Worm (Caenorhabditis elegans) whole organism, L3 larva: ENCODE data around the gene mrps-9.
A peak's percentile ranks its signal among the peaks of the same experiment; 100 is the strongest.

Source experiments
- R02D3.7 ChIP-seq: fragments of 150-350 bp; optimal IDR thresholded peaks from 2 replicates; lab custom pipeline; 2014; ENCODE audit warnings: missing biosample characterization, missing genetic modification characterization
- ZK546.5 ChIP-seq: sonication (generic microtip); optimal IDR thresholded peaks from 2 replicates; lab custom pipeline; 2017; ENCODE audit warnings: missing biosample characterization, missing genetic modification characterization
- aly-2 ChIP-seq: fragments of 150-350 bp; optimal IDR thresholded peaks from 2 replicates; lab custom pipeline; 2014; ENCODE audit warnings: missing biosample characterization, missing genetic modification characterization
- ama-1 ChIP-seq: fragments of 150-350 bp; optimal IDR thresholded peaks from 2 replicates; lab custom pipeline; 2018
- ceh-16 ChIP-seq: sonication (generic microtip); optimal IDR thresholded peaks from 2 replicates; lab custom pipeline; 2017; ENCODE audit warnings: missing biosample characterization, missing genetic modification characterization
- ceh-28 ChIP-seq: fragments of 150-350 bp; optimal IDR thresholded peaks from 2 replicates; lab custom pipeline; 2014; ENCODE audit warnings: missing biosample characterization, missing genetic modification reagents, missing genetic modification characterization
- ceh-82 ChIP-seq: fragments of 150-350 bp; optimal IDR thresholded peaks from 2 replicates; lab custom pipeline; 2014; ENCODE audit warnings: missing biosample characterization, missing genetic modification characterization
- ceh-9 ChIP-seq: sonication (generic microtip); optimal IDR thresholded peaks from 2 replicates; lab custom pipeline; 2018; ENCODE audit warnings: missing biosample characterization, missing genetic modification characterization
- daf-12 ChIP-seq: fragments of 150-350 bp; optimal IDR thresholded peaks from 2 replicates; lab custom pipeline; 2014; ENCODE audit warnings: missing biosample characterization, missing genetic modification reagents, missing genetic modification characterization
- egl-27 ChIP-seq: sonication (generic microtip); optimal IDR thresholded peaks from 4 replicates; lab custom pipeline; 2017; ENCODE audit warnings: missing biosample characterization, missing genetic modification reagents, missing genetic modification characterization
- egl-5 ChIP-seq: fragments of 150-350 bp; optimal IDR thresholded peaks from 2 replicates; lab custom pipeline; 2017; ENCODE audit warnings: missing biosample characterization, missing genetic modification reagents, missing genetic modification characterization, inconsistent platforms
- elt-3 ChIP-seq, 3 experiments: fragments of 150-350 bp in 1 of 3; sonication (generic microtip) in 2 of 3; optimal IDR thresholded peaks; 2 replicates in 2 of 3; 4 replicates in 1 of 3; lab custom pipeline; 2014 to 2017; ENCODE audit warnings: missing biosample characterization in 3 of 3, missing genetic modification characterization in 3 of 3
- fos-1 ChIP-seq: fragments of 150-350 bp; optimal IDR thresholded peaks from 2 replicates; lab custom pipeline; 2014; ENCODE audit warnings: missing biosample characterization, missing genetic modification characterization
- hmg-11 ChIP-seq: sonication (generic microtip); optimal IDR thresholded peaks from 2 replicates; lab custom pipeline; 2016; ENCODE audit warnings: missing genetic modification characterization, missing compliant biosample characterization
- jun-1 ChIP-seq: fragments of 150-350 bp; optimal IDR thresholded peaks from 2 replicates; lab custom pipeline; 2014; ENCODE audit warnings: missing biosample characterization, missing genetic modification reagents, missing genetic modification characterization
- lin-15B ChIP-seq: fragments of 150-350 bp; optimal IDR thresholded peaks from 2 replicates; lab custom pipeline; 2014; ENCODE audit warnings: missing biosample characterization, missing genetic modification characterization
- lin-39 ChIP-seq: fragments of 150-350 bp; optimal IDR thresholded peaks from 2 replicates; lab custom pipeline; 2018; ENCODE audit warnings: missing biosample characterization, missing genetic modification reagents, missing genetic modification characterization
- nfya-1 ChIP-seq: sonication (generic microtip); optimal IDR thresholded peaks from 2 replicates; lab custom pipeline; 2017; ENCODE audit warnings: missing genetic modification characterization, mild to moderate bottlenecking, missing compliant biosample characterization, antibody characterized with exemption, moderate library complexity; ENCODE audit not compliant: insufficient read depth
- nhr-11 ChIP-seq: fragments of 150-350 bp; optimal IDR thresholded peaks from 2 replicates; lab custom pipeline; 2014; ENCODE audit warnings: missing biosample characterization, missing genetic modification characterization
- nhr-12 ChIP-seq: fragments of 150-350 bp; optimal IDR thresholded peaks from 2 replicates; lab custom pipeline; 2014; ENCODE audit warnings: missing biosample characterization, missing genetic modification characterization
- nhr-23 ChIP-seq: fragments of 150-350 bp; optimal IDR thresholded peaks from 2 replicates; lab custom pipeline; 2014; ENCODE audit warnings: missing biosample characterization, missing genetic modification reagents, missing genetic modification characterization
- nhr-237 ChIP-seq: fragments of 150-350 bp; optimal IDR thresholded peaks from 2 replicates; lab custom pipeline; 2014; ENCODE audit warnings: missing biosample characterization, missing genetic modification characterization
- nhr-25 ChIP-seq: sonication (generic microtip); optimal IDR thresholded peaks from 2 replicates; lab custom pipeline; 2017; ENCODE audit warnings: missing biosample characterization, missing genetic modification characterization
- nhr-67 ChIP-seq: fragments of 150-350 bp; optimal IDR thresholded peaks from 2 replicates; lab custom pipeline; 2014; ENCODE audit warnings: missing biosample characterization, missing genetic modification characterization
- nhr-77 ChIP-seq: fragments of 150-350 bp; optimal IDR thresholded peaks from 2 replicates; lab custom pipeline; 2014; ENCODE audit warnings: missing biosample characterization, missing genetic modification characterization
- pha-4 ChIP-seq: fragments of 150-350 bp; optimal IDR thresholded peaks from 2 replicates; lab custom pipeline; 2014; ENCODE audit warnings: missing biosample characterization, missing genetic modification reagents, missing genetic modification characterization
- pqm-1 ChIP-seq: fragments of 150-350 bp; optimal IDR thresholded peaks from 2 replicates; lab custom pipeline; 2017; ENCODE audit warnings: missing biosample characterization, missing genetic modification characterization, inconsistent platforms
- skn-1 ChIP-seq: fragments of 150-350 bp; optimal IDR thresholded peaks from 2 replicates; lab custom pipeline; 2014; ENCODE audit warnings: missing biosample characterization, missing genetic modification characterization
- tbx-2 ChIP-seq: sonication (generic microtip); optimal IDR thresholded peaks from 2 replicates; lab custom pipeline; 2016; ENCODE audit warnings: mild to moderate bottlenecking, missing genetic modification characterization, missing compliant biosample characterization
- unc-39 ChIP-seq: sonication (generic microtip); optimal IDR thresholded peaks from 4 replicates; lab custom pipeline; 2017; ENCODE audit warnings: missing biosample characterization, missing genetic modification characterization
- unc-62 ChIP-seq: fragments of 150-350 bp; sonication (generic microtip); optimal IDR thresholded peaks from 4 replicates; lab custom pipeline; 2014; ENCODE audit warnings: missing biosample characterization, missing genetic modification reagents, missing genetic modification characterization
- zag-1 ChIP-seq: fragments of 150-350 bp; optimal IDR thresholded peaks from 2 replicates; lab custom pipeline; 2014; ENCODE audit warnings: missing biosample characterization, missing genetic modification characterization

mrps-9 gene

ce11 chrIII:8265753-8266152 lies at the start of gene mrps-9:
Gene mrps-9 (plus strand): TSS chrIII:8266062.
- peak; percentile 51 for TF ChIP-seq lin-15B (tag; lab: Kevin White, UChicago)
- TF ChIP-seq nfya-1 (tag; lab: Kevin White, UChicago): peak; percentile 3
- TF ChIP-seq jun-1: no peak

DNA sequence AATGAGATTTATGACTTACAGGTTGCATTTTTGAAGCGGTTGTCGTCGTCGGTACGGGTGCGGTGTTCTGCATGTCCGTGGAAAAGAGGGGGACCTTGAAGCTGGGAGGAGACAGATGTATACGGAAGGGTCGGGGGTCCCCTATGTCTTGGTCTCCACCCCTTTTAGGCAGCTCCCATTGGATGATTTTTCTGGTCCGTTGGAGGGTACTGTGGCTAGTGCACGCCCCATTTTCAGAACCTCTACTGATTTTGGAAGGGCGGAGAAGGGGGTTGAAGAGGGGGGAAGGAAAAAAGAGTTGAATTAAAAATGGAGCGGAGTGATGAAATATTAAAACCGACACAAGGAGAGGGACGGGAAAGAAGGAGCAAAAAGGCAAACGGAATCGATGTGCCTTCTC lies 49.6 kb upstream of the mrps-9 start, which contains the start of gene unc-86:
TSS of gene unc-86 (minus strand) at position 113 of the 400 bp plus-strand sequence.
- TF ChIP-seq ceh-9 (tag; lab: Kevin White, UChicago) (no peak), nhr-25 (tag; lab: Kevin White, UChicago) (no peak), nfya-1 (tag; lab: Kevin White, UChicago) (peak; percentile 67), nhr-77 (tag; lab: Kevin White, UChicago) (no peak), ceh-82 (tag; lab: Kevin White, UChicago) (no peak), jun-1 (no peak)

DNA sequence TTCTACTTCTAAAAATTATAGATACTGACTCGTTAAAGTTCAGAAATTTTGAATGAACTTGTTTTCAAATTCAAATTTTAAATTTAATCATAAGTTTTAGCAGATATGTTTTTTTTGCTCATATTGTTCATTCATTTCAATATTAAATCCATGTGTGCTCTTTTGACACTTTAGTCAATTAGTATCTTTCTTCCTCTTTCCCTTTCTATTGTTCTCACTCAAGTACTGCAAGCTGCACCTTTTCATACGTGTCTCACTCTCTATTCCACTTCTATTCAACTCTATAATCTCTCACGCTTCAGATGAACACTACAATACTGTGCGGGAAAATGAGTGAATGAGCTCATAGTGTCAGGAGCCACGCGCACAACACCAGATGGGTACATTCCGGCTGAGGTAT lies 47.9 kb upstream of the mrps-9 start, which contains the start of gene C30A5.16:
TSS of gene C30A5.16 (plus strand) at position 301 of the 400 bp plus-strand sequence.
- TF ChIP-seq nhr-23 (tag; lab: Kevin White, UChicago): no peak
- TF ChIP-seq ZK546.5 (tag; lab: Kevin White, UChicago): no peak
- TF ChIP-seq nhr-12 (tag; lab: Kevin White, UChicago): no peak
- TF ChIP-seq unc-62 (GFP tag; lab: Kevin White, UChicago): no peak
- no peak for TF ChIP-seq nhr-67
- no peak for TF ChIP-seq skn-1
- no peak for TF ChIP-seq lin-15B (tag; lab: Kevin White, UChicago)
- TF ChIP-seq pqm-1 (tag; lab: Kevin White, UChicago): no peak
- TF ChIP-seq elt-3 (tag; optimal IDR thresholded peaks at IDR 0.05; lab: Kevin White, UChicago): no peak
- TF ChIP-seq tbx-2 (tag; lab: Kevin White, UChicago): no peak
- TF ChIP-seq ama-1 (lab: Kevin White, UChicago): no peak
- no peak for TF ChIP-seq egl-5 (tag; lab: Kevin White, UChicago)
- TF ChIP-seq ceh-82 (tag; lab: Kevin White, UChicago): no peak

- TF ChIP-seq lin-39: no peak
- TF ChIP-seq tbx-2 (tag; lab: Kevin White, UChicago): no peak
- TF ChIP-seq ceh-16 (tag; lab: Kevin White, UChicago): no peak
- no peak for TF ChIP-seq jun-1
- no peak for TF ChIP-seq egl-5 (tag; lab: Kevin White, UChicago)
- no peak for TF ChIP-seq fos-1 (tag; lab: Kevin White, UChicago)
- TF ChIP-seq ceh-9 (tag; lab: Kevin White, UChicago): no peak
- no peak for TF ChIP-seq zag-1
- no peak for TF ChIP-seq aly-2 (tag; lab: Kevin White, UChicago)
- TF ChIP-seq pqm-1 (tag; lab: Kevin White, UChicago): no peak
- no peak for TF ChIP-seq skn-1
- TF ChIP-seq egl-27 (tag; lab: Kevin White, UChicago): no peak
- no peak for TF ChIP-seq unc-39 (tag; lab: Kevin White, UChicago)
Measured at ce11 chrIII:8220081-8220480, 45.8 kb upstream of the mrps-9 start.

- TF ChIP-seq jun-1: no peak
- no peak for TF ChIP-seq nhr-25 (tag; lab: Kevin White, UChicago)
- no peak for TF ChIP-seq egl-27 (tag; lab: Kevin White, UChicago)
- TF ChIP-seq egl-5 (tag; lab: Kevin White, UChicago): peak; percentile 1
- TF ChIP-seq hmg-11 (tag; lab: Kevin White, UChicago): peak; percentile 41
- TF ChIP-seq fos-1 (tag; lab: Kevin White, UChicago): no peak
- TF ChIP-seq ceh-28 (tag; lab: Kevin White, UChicago): no peak
- TF ChIP-seq pha-4: peak; percentile 22
- peak; percentile 57 for TF ChIP-seq lin-15B (tag; lab: Kevin White, UChicago)
- peak; percentile 11 for TF ChIP-seq nfya-1 (tag; lab: Kevin White, UChicago)
- no peak for TF ChIP-seq aly-2 (tag; lab: Kevin White, UChicago)
- no peak for TF ChIP-seq R02D3.7 (tag; lab: Kevin White, UChicago)
Measured at ce11 chrIII:8224769-8225168, 41.1 kb upstream of the mrps-9 start, which contains the start of gene mob-4. Gene mob-4 (plus strand): TSS chrIII:8225097.

DNA sequence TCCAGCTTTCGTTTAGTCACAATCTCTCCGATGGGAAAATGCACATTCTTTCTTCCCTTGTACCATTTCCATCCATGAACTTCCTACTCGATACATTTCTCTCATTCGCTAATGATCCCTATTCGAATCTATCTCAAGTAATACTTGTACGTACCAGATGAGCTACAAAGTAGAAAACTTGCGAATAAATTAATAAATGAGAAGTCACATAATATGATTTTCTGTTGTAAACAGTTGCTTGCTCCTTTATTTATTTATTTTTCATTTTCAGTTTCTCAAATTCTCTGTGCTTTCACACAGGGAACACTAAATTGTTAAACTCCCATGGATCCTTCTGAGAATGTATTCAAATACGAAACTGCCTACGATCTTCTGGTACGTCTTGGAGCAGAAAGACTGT lies 39.7 kb upstream of the mrps-9 start, which contains the start of gene rfs-1:
TSS of gene rfs-1 (plus strand) at position 301 of the 400 bp plus-strand sequence.
- TF ChIP-seq pha-4 (no peak), nhr-11 (tag; lab: Kevin White, UChicago) (no peak), nhr-237 (tag; lab: Kevin White, UChicago) (no peak), nhr-23 (tag; lab: Kevin White, UChicago) (no peak), pqm-1 (tag; lab: Kevin White, UChicago) (no peak), nfya-1 (tag; lab: Kevin White, UChicago) (no peak), jun-1 (no peak), daf-12 (tag; lab: Kevin White, UChicago) (no peak)
